Fruit fly (Drosophila melanogaster): ENCODE results near the gene CG32590.

Gene CG32590

DNA sequence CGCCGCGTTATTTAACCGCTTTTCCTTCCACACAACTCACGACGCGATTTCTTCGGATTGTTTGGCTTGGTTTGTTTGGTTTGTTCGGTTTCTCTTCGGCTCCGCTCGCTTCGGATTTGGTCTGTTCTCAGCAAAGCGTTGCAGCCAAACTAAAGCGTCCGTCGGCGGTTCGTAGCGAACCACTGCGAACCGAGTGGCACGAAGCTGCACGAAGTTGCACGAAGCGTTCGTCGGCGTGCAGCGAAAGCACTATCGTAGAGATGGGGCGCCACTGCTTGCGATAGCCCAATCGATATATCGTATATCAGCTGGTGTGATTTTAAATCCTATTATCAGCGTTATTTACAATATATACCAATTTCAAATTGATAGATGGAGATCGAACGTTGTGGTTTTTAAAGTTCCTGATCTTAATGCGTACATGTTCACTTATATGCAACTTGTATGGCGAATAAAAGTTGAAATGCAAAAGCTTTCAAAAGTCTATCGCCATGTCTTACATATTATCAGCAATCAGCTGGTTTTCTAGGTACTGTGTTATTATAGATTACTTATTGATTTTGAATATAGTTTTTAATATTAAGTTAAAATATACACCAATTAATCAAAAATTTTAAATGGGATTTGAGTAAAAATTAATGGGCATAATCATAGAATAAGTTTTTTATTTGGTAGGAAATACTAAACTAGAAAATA lies 12.8 kb downstream of the CG32590 start, which contains the start of gene rut:
TSS of gene rut (minus strand) at position 152 of the 696 bp plus-strand sequence.
- TF ChIP-seq cic (GFP tag; optimal IDR thresholded peaks at IDR 0.05) (peak; percentile 24), CG1620 (GFP tag; optimal IDR thresholded peaks at IDR 0.05) (peak; percentile 42), Mnt (GFP tag; optimal IDR thresholded peaks at IDR 0.05) (no peak), toe (GFP tag; optimal IDR thresholded peaks at IDR 0.05) (no peak), ovo (GFP tag; optimal IDR thresholded peaks at IDR 0.05) (peak; percentile 0), CG11617 (GFP tag; optimal IDR thresholded peaks at IDR 0.05) (no peak), CG7101 (tag; optimal IDR thresholded peaks at IDR 0.05) (no peak), tj (GFP tag; optimal IDR thresholded peaks at IDR 0.05) (peak; percentile 39), cnc (optimal IDR thresholded peaks at IDR 0.05) (no peak), CG14711 (tag; optimal IDR thresholded peaks at IDR 0.05) (no peak), bab1 (GFP tag; optimal IDR thresholded peaks at IDR 0.05) (no peak), CG5204 (GFP tag; optimal IDR thresholded peaks at IDR 0.05) (no peak), CG7045 (GFP tag; optimal IDR thresholded peaks at IDR 0.05) (no peak), Crg-1 (GFP tag; optimal IDR thresholded peaks at IDR 0.05) (no peak), kay (GFP tag; ENCODE audit: borderline replicate concordance) (no peak), Hr96 (GFP tag; optimal IDR thresholded peaks at IDR 0.05) (no peak), CG33017 (tag; optimal IDR thresholded peaks at IDR 0.05) (no peak), CG12768 (GFP tag; optimal IDR thresholded peaks at IDR 0.05) (no peak), pad (GFP tag; optimal IDR thresholded peaks at IDR 0.05) (peak; percentile 16), Clk (GFP tag; optimal IDR thresholded peaks at IDR 0.05) (no peak)

DNA sequence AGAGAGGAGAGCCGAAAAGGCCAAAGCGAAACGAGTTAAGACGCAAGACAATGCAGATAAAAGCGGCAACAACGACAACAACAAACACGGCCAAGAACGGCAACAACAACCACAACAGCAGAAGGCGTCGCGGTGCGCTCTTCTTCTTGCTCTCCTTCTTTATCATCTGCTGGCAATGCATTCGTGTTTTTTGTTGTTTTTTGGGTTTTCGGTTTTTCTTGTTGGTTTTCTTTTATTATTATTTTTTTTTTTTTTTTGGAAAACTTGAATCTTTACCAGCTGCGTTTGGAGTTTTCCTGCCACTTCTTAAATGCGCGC lies 13.5 kb downstream of the CG32590 start:
- TF ChIP-seq CG33017 (tag; optimal IDR thresholded peaks at IDR 0.05), result no peak
- no peak for TF ChIP-seq CG7045 (GFP tag; optimal IDR thresholded peaks at IDR 0.05)
- no peak for TF ChIP-seq cnc (optimal IDR thresholded peaks at IDR 0.05)
- TF ChIP-seq kay (GFP tag; ENCODE audit: borderline replicate concordance), result no peak
- no peak for TF ChIP-seq ovo (GFP tag; optimal IDR thresholded peaks at IDR 0.05)
- TF ChIP-seq bab1 (GFP tag; optimal IDR thresholded peaks at IDR 0.05), result no peak
- TF ChIP-seq CG5204 (GFP tag; optimal IDR thresholded peaks at IDR 0.05), result no peak
- no peak for TF ChIP-seq pad (GFP tag; optimal IDR thresholded peaks at IDR 0.05)
- TF ChIP-seq CG12768 (GFP tag; optimal IDR thresholded peaks at IDR 0.05), result no peak

DNA sequence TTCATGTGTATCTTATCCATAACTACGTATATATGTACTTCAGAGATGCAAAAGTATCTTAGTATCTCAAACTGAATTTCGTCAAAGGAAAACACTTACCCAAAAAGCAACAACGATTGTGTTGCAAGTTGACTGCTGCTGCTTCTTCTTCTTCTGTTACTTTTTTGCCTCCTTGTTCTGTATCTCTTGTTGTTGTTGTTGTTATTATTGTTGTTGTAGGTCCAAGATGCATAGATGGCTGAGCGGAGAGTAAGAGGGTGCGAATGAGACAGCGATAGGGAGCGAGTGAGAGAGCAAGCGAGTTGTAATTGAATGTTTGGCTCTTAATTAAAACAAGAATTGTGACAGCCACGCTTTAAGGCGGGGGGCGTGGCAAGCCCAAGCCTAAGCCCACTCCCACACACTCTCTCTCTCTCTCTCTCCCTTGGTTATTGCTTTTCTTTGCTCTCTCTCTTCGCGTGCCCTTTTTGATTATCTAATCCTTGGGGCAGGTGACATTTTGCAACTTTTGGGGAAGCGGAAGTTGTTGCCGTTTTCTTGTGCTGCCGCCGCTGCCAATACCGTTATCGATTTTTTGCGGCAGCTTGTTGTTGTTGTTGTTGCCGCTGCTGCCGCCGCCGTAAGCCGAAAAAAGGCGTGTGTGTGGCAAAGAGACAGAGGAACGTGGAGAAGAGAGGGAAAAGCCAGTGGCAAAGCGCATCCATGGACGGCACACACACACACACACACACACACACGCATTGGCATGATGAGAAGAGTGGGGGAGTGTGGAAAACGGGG lies 14.0 kb downstream of the CG32590 start:
- TF ChIP-seq CG7045 (GFP tag; optimal IDR thresholded peaks at IDR 0.05) (no peak), kay (GFP tag; ENCODE audit: borderline replicate concordance) (no peak), Crg-1 (GFP tag; optimal IDR thresholded peaks at IDR 0.05) (no peak), CG1620 (GFP tag; optimal IDR thresholded peaks at IDR 0.05) (no peak), toe (GFP tag; optimal IDR thresholded peaks at IDR 0.05) (no peak), CG5204 (GFP tag; optimal IDR thresholded peaks at IDR 0.05) (no peak), bab1 (GFP tag; optimal IDR thresholded peaks at IDR 0.05) (no peak)

- no peak for TF ChIP-seq CG7045 (GFP tag; optimal IDR thresholded peaks at IDR 0.05)
- TF ChIP-seq cnc (optimal IDR thresholded peaks at IDR 0.05), result no peak
- TF ChIP-seq CG11617 (GFP tag; optimal IDR thresholded peaks at IDR 0.05), result no peak
- TF ChIP-seq CG1620 (GFP tag; optimal IDR thresholded peaks at IDR 0.05), result no peak
- no peak for TF ChIP-seq cic (GFP tag; optimal IDR thresholded peaks at IDR 0.05)
- TF ChIP-seq Mnt (GFP tag; optimal IDR thresholded peaks at IDR 0.05), result no peak
- no peak for TF ChIP-seq CG33017 (tag; optimal IDR thresholded peaks at IDR 0.05)
- TF ChIP-seq toe (GFP tag; optimal IDR thresholded peaks at IDR 0.05), result no peak
- TF ChIP-seq bab1 (GFP tag; optimal IDR thresholded peaks at IDR 0.05), result no peak
- TF ChIP-seq kay (GFP tag; ENCODE audit: borderline replicate concordance), result no peak
- no peak for TF ChIP-seq Clk (GFP tag; optimal IDR thresholded peaks at IDR 0.05)
- TF ChIP-seq pad (GFP tag; optimal IDR thresholded peaks at IDR 0.05), result no peak
- TF ChIP-seq Hr96 (GFP tag; optimal IDR thresholded peaks at IDR 0.05), result no peak
- TF ChIP-seq CG14711 (tag; optimal IDR thresholded peaks at IDR 0.05), result no peak
- TF ChIP-seq CG12768 (GFP tag; optimal IDR thresholded peaks at IDR 0.05), result no peak
- TF ChIP-seq CG5204 (GFP tag; optimal IDR thresholded peaks at IDR 0.05), result no peak
- TF ChIP-seq tj (GFP tag; optimal IDR thresholded peaks at IDR 0.05), result no peak
- no peak for TF ChIP-seq ovo (GFP tag; optimal IDR thresholded peaks at IDR 0.05)
- no peak for TF ChIP-seq CG7101 (tag; optimal IDR thresholded peaks at IDR 0.05)
- no peak for TF ChIP-seq Crg-1 (GFP tag; optimal IDR thresholded peaks at IDR 0.05)
Observed at dm6 chrX:14812239-14812638, 26.7 kb downstream of the CG32590 start.

DNA sequence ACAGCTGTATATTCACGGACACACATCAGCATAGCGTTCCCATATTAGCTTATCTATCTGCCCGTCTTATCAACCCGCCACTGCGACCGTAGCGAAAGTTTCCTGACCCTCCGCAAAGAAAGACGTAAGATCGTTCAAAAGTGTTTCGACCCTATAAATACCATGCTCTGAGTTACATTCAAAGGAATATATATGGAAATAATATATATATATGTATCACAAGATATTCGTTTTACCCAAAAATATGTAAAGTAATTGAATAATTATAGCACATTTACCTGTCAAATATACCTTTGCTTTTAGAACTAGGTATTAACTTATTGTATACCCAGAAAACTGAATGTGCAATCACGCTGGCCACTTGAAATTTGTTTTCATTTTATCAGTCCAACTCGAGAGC lies 28.5 kb downstream of the CG32590 start:
- no peak for TF ChIP-seq Mnt (GFP tag; optimal IDR thresholded peaks at IDR 0.05)
- TF ChIP-seq CG14711 (tag; optimal IDR thresholded peaks at IDR 0.05), result peak; percentile 50
- TF ChIP-seq CG7101 (tag; optimal IDR thresholded peaks at IDR 0.05), result peak; percentile 33
- peak; percentile 38 for TF ChIP-seq CG33017 (tag; optimal IDR thresholded peaks at IDR 0.05)

- TF ChIP-seq ovo (GFP tag; optimal IDR thresholded peaks at IDR 0.05) (peak; percentile 90), CG7101 (tag; optimal IDR thresholded peaks at IDR 0.05) (peak; percentile 72), toe (GFP tag; optimal IDR thresholded peaks at IDR 0.05) (peak; percentile 15), Crg-1 (GFP tag; optimal IDR thresholded peaks at IDR 0.05) (peak; percentile 83), pad (GFP tag; optimal IDR thresholded peaks at IDR 0.05) (peak; percentile 48), Mnt (GFP tag; optimal IDR thresholded peaks at IDR 0.05) (peak; percentile 27), CG7045 (GFP tag; optimal IDR thresholded peaks at IDR 0.05) (peak; percentile 47), CG11617 (GFP tag; optimal IDR thresholded peaks at IDR 0.05) (peak; percentile 52), kay (GFP tag; ENCODE audit: borderline replicate concordance) (no peak), CG12768 (GFP tag; optimal IDR thresholded peaks at IDR 0.05) (peak; percentile 18), cnc (optimal IDR thresholded peaks at IDR 0.05) (no peak), bab1 (GFP tag; optimal IDR thresholded peaks at IDR 0.05) (no peak), CG14711 (tag; optimal IDR thresholded peaks at IDR 0.05) (peak; percentile 19), CG5204 (GFP tag; optimal IDR thresholded peaks at IDR 0.05) (no peak), CG33017 (tag; optimal IDR thresholded peaks at IDR 0.05) (no peak), CG1620 (GFP tag; optimal IDR thresholded peaks at IDR 0.05) (peak; percentile 60), Hr96 (GFP tag; optimal IDR thresholded peaks at IDR 0.05) (peak; percentile 0), cic (GFP tag; optimal IDR thresholded peaks at IDR 0.05) (peak; percentile 60), Clk (GFP tag; optimal IDR thresholded peaks at IDR 0.05) (no peak)
Observed at dm6 chrX:14805646-14806045, 33.3 kb downstream of the CG32590 start.

Measured in whole organism, adult.